Fruit fly (Drosophila melanogaster): ENCODE data around the gene Gk1.

The Gk1 gene

DNA sequence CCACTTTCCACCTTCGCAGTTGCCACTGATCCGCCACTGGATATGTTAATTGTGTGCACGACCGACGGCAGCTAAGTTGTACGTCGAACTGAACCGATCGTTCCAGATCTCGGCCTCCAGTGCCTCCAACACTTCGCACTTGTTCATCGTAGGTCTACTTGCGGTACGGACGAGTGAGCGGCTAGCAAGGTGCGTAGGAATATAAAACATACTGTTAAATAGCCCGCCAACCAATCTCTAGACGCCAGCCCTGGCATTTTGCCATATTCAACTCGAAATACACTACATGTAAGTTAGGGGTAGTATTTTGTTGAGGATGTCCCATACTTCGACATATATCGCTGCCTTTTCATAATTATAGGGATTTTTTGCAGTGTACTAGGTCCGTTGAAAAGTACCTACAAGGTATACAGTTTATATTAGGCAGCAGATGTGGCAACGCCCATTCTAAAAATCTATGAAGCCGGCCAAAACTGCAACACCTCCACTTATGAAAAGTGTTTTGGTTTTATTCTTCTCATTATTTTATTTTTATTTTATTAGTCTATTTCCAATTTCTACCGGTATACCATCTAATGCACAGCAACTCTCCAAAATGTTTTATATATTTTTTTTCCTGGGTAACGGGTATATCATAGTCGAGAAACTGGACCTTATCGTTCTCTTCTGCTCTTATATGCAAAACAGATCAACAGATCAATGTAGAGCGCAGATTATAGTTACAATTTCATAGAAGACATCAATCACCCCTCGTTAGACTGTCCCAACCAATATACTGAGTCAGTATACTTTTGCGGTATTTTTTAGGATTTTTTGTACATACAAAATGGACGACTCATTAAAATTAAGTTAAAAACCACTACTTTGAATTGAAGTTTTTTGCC, 17.6 kb upstream of the Gk1 start, which contains the start of the genes pyx and CG33229:
Gene pyx (minus strand): TSS at position 51 of the 884 bp plus-strand sequence.
Gene CG33229 (plus strand): TSS at position 834 of the 884 bp plus-strand sequence.
- TF ChIP-seq Hr83 (GFP tag; optimal IDR thresholded peaks at IDR 0.05; ENCODE audit: poor library complexity, severe bottlenecking) (peak; percentile 63), Vsx2 (GFP tag; optimal IDR thresholded peaks at IDR 0.05; ENCODE audit: partially characterized antibody) (no peak), fru (GFP tag; optimal IDR thresholded peaks at IDR 0.05) (peak; percentile 74), rgr (GFP tag; optimal IDR thresholded peaks at IDR 0.05) (peak; percentile 58), jim (GFP tag; optimal IDR thresholded peaks at IDR 0.05) (peak; percentile 17), Rel (GFP tag; optimal IDR thresholded peaks at IDR 0.05) (peak; percentile 3), Rel (tag; optimal IDR thresholded peaks at IDR 0.05) (no peak), ey (GFP tag; optimal IDR thresholded peaks at IDR 0.05) (peak; percentile 77), Hnf4 (GFP tag; optimal IDR thresholded peaks at IDR 0.05) (peak; percentile 4), dsf (GFP tag; optimal IDR thresholded peaks at IDR 0.05; ENCODE audit: borderline replicate concordance) (no peak), Sp1 (GFP tag; optimal IDR thresholded peaks at IDR 0.05) (peak; percentile 61), HLH106 (tag; optimal IDR thresholded peaks at IDR 0.05) (peak; percentile 85), psq (GFP tag; optimal IDR thresholded peaks at IDR 0.05) (peak; percentile 53), woc (GFP tag; optimal IDR thresholded peaks at IDR 0.05) (peak; percentile 37), h (GFP tag; optimal IDR thresholded peaks at IDR 0.05) (peak; percentile 73), sv (GFP tag; optimal IDR thresholded peaks at IDR 0.05) (peak; percentile 82), br (GFP tag; optimal IDR thresholded peaks at IDR 0.05) (peak; percentile 68), OdsH (GFP tag; optimal IDR thresholded peaks at IDR 0.05) (peak; percentile 60), CG9705 (GFP tag; optimal IDR thresholded peaks at IDR 0.05) (peak; percentile 67), foxo (GFP tag; optimal IDR thresholded peaks at IDR 0.05) (peak in 1 of 2 experiments; percentile 81), dmrt93B (GFP tag; optimal IDR thresholded peaks at IDR 0.05) (peak; percentile 73), brk (GFP tag; optimal IDR thresholded peaks at IDR 0.05) (no peak), Mio (GFP tag; optimal IDR thresholded peaks at IDR 0.05) (no peak), CG32264 (GFP tag; optimal IDR thresholded peaks at IDR 0.05) (no peak), Dfd (GFP tag; optimal IDR thresholded peaks at IDR 0.05) (no peak), Myc (optimal IDR thresholded peaks at IDR 0.05) (no peak), sage (GFP tag; optimal IDR thresholded peaks at IDR 0.05) (peak; percentile 44), tai (GFP tag; optimal IDR thresholded peaks at IDR 0.05) (no peak)

dm6 chr3L:217480-218118, 12.0 kb upstream of the Gk1 start, which contains the start of gene CG13877:
Gene CG13877, plus strand, starts transcription at chr3L:218068.
- TF ChIP-seq Vsx2 (GFP tag; optimal IDR thresholded peaks at IDR 0.05; ENCODE audit: partially characterized antibody) = no peak
- no peak for TF ChIP-seq sv (GFP tag; optimal IDR thresholded peaks at IDR 0.05)
- no peak for TF ChIP-seq jim (GFP tag; optimal IDR thresholded peaks at IDR 0.05)
- TF ChIP-seq Rel (GFP tag; optimal IDR thresholded peaks at IDR 0.05) = no peak
- TF ChIP-seq Rel (tag; optimal IDR thresholded peaks at IDR 0.05) = no peak
- TF ChIP-seq rgr (GFP tag; optimal IDR thresholded peaks at IDR 0.05) = no peak
- no peak for TF ChIP-seq Dfd (GFP tag; optimal IDR thresholded peaks at IDR 0.05)
- no peak for TF ChIP-seq br (GFP tag; optimal IDR thresholded peaks at IDR 0.05)
- no peak for TF ChIP-seq HLH106 (tag; optimal IDR thresholded peaks at IDR 0.05)
- no peak for TF ChIP-seq lola (GFP tag; optimal IDR thresholded peaks at IDR 0.05)
- TF ChIP-seq foxo (GFP tag; optimal IDR thresholded peaks at IDR 0.05) = no peak
- no peak for TF ChIP-seq Mio (GFP tag; optimal IDR thresholded peaks at IDR 0.05)
- TF ChIP-seq tai (GFP tag; optimal IDR thresholded peaks at IDR 0.05) = no peak
- TF ChIP-seq dl (GFP tag; optimal IDR thresholded peaks at IDR 0.05; ENCODE audit: insufficient read depth in 1 of 2, partially characterized antibody in 2 of 2) = no peak
- no peak for TF ChIP-seq Hr83 (GFP tag; optimal IDR thresholded peaks at IDR 0.05; ENCODE audit: poor library complexity, severe bottlenecking)
- TF ChIP-seq Hr78 (GFP tag; optimal IDR thresholded peaks at IDR 0.05) = no peak
- TF ChIP-seq h (GFP tag; optimal IDR thresholded peaks at IDR 0.05) = no peak
- TF ChIP-seq CG32264 (GFP tag; optimal IDR thresholded peaks at IDR 0.05) = no peak
- no peak for TF ChIP-seq pan (optimal IDR thresholded peaks at IDR 0.05)

- TF ChIP-seq Jra (GFP tag; optimal IDR thresholded peaks at IDR 0.05) (no peak), Vsx2 (GFP tag; optimal IDR thresholded peaks at IDR 0.05; ENCODE audit: partially characterized antibody) (no peak), Sp1 (GFP tag; optimal IDR thresholded peaks at IDR 0.05) (no peak), tai (GFP tag; optimal IDR thresholded peaks at IDR 0.05) (no peak), sv (GFP tag; optimal IDR thresholded peaks at IDR 0.05) (no peak), N (GFP tag; optimal IDR thresholded peaks at IDR 0.05) (no peak), brk (GFP tag; optimal IDR thresholded peaks at IDR 0.05) (no peak), Dif (GFP tag; optimal IDR thresholded peaks at IDR 0.05; ENCODE audit: partially characterized antibody) (no peak), Hnf4 (GFP tag; optimal IDR thresholded peaks at IDR 0.05) (no peak), dsf (GFP tag; optimal IDR thresholded peaks at IDR 0.05; ENCODE audit: borderline replicate concordance) (no peak), Myc (optimal IDR thresholded peaks at IDR 0.05) (no peak), pan (optimal IDR thresholded peaks at IDR 0.05) (no peak), CrebA (GFP tag; optimal IDR thresholded peaks at IDR 0.05; ENCODE audit: borderline replicate concordance) (no peak), CG32264 (GFP tag; optimal IDR thresholded peaks at IDR 0.05) (no peak), CG9705 (GFP tag; optimal IDR thresholded peaks at IDR 0.05) (no peak), dmrt93B (GFP tag; optimal IDR thresholded peaks at IDR 0.05) (no peak), lola (GFP tag; optimal IDR thresholded peaks at IDR 0.05) (no peak)
Measured at dm6 chr3L:216325-216724, 10.7 kb upstream of the Gk1 start, which contains the start of gene Kaz1-ORFB. Gene Kaz1-ORFB, plus strand, starts transcription at chr3L:216625.

Data from whole organism, wandering third instar larva.